Worm (Caenorhabditis elegans): Measurements from ENCODE around the gene F23B12.7.

ce11 chrV:14481401-14481800, 31.9 kb downstream of the F23B12.7 start, which contains the start of gene R02D5.7:
- TF ChIP-seq nfya-1 (tag; optimal IDR thresholded peaks at IDR 0.05; ENCODE audit: insufficient read depth), result no peak
- no peak for TF ChIP-seq nhr-76 (tag; optimal IDR thresholded peaks at IDR 0.05)
